Fruit fly (Drosophila melanogaster) whole organism, embryonic: ENCODE measurements around the gene CG9498.
A peak's percentile ranks its signal among the peaks of the same experiment; 100 is the strongest.

Experiments used
- BtbVII ChIP-seq: fragments of 200-800 bp; sonication (Bioruptor generic); optimal IDR thresholded peaks from 3 replicates; lab custom pipeline; 2017; ENCODE audit warnings: missing biosample characterization, mild to moderate bottlenecking, missing genetic modification characterization
- CG10431 ChIP-seq: fragments of 200-800 bp; sonication (Bioruptor generic); optimal IDR thresholded peaks from 3 replicates; lab custom pipeline; 2018; ENCODE audit warnings: missing biosample characterization, mild to moderate bottlenecking, missing genetic modification characterization
- CG10654 ChIP-seq: fragments of 200-800 bp; sonication (Bioruptor generic); optimal IDR thresholded peaks from 2 replicates; lab custom pipeline; 2016; ENCODE audit warnings: missing biosample characterization, missing genetic modification characterization
- CG1233 ChIP-seq: fragments of 200-800 bp; sonication (Bioruptor generic); optimal IDR thresholded peaks from 4 replicates; lab custom pipeline; 2018; ENCODE audit warnings: missing biosample characterization, mild to moderate bottlenecking, missing genetic modification characterization
- CG14050 ChIP-seq: fragments of 200-800 bp; sonication (Bioruptor generic); IDR thresholded peaks from 3 replicates; pipeline ENCODE4 v1.3.6; 2022; ENCODE audit warnings: missing biosample characterization, missing genetic modification characterization
- CG14667 ChIP-seq: fragments of 200-800 bp; sonication (Bioruptor generic); IDR thresholded peaks from 2 replicates; pipeline ENCODE4 v1.3.6; 2022; ENCODE audit warnings: missing biosample characterization, missing genetic modification characterization
- CG14965 ChIP-seq: fragments of 200-800 bp; sonication (Bioruptor generic); optimal IDR thresholded peaks from 2 replicates; lab custom pipeline; 2016; ENCODE audit warnings: missing biosample characterization, missing genetic modification characterization, borderline replicate concordance
- CG15514 ChIP-seq: fragments of 200-800 bp; sonication (Bioruptor generic); optimal IDR thresholded peaks from 3 replicates; lab custom pipeline; 2017; ENCODE audit warnings: missing biosample characterization, missing genetic modification characterization, mild to moderate bottlenecking, moderate library complexity, missing genetic modification reagents
- CG17829 ChIP-seq: fragments of 200-800 bp; optimal IDR thresholded peaks from 2 replicates; lab custom pipeline; 2019; ENCODE audit warnings: missing biosample characterization, mild to moderate bottlenecking, missing genetic modification characterization, moderate library complexity
- CG30020 ChIP-seq: fragments of 200-800 bp; optimal IDR thresholded peaks from 2 replicates; lab custom pipeline; 2019; ENCODE audit warnings: missing biosample characterization, mild to moderate bottlenecking, missing genetic modification characterization, moderate library complexity
- CG3281 ChIP-seq: fragments of 200-800 bp; sonication (Bioruptor generic); optimal IDR thresholded peaks from 3 replicates; lab custom pipeline; 2017; ENCODE audit warnings: missing biosample characterization, mild to moderate bottlenecking, missing genetic modification characterization
- CG33557 ChIP-seq: fragments of 200-800 bp; sonication (Bioruptor generic); optimal IDR thresholded peaks from 2 replicates; lab custom pipeline; 2019; ENCODE audit warnings: missing biosample characterization, mild to moderate bottlenecking, missing genetic modification characterization, moderate library complexity
- CG4360 ChIP-seq: fragments of 200-800 bp; sonication (Bioruptor generic); IDR thresholded peaks from 2 replicates; pipeline ENCODE4 v1.3.6; 2022; ENCODE audit warnings: missing biosample characterization, missing genetic modification characterization
- CG6254 ChIP-seq: fragments of 200-800 bp; sonication (Bioruptor generic); optimal IDR thresholded peaks from 3 replicates; lab custom pipeline; 2017; ENCODE audit warnings: mild to moderate bottlenecking, missing biosample characterization, missing genetic modification reagents, missing genetic modification characterization
- CG6654 ChIP-seq: fragments of 200-800 bp; sonication (Bioruptor generic); optimal IDR thresholded peaks from 2 replicates; lab custom pipeline; 2017; ENCODE audit warnings: missing biosample characterization, mild to moderate bottlenecking, missing genetic modification characterization
- CG7745 ChIP-seq: fragments of 200-800 bp; sonication (Bioruptor generic); optimal IDR thresholded peaks from 2 replicates; lab custom pipeline; 2018; ENCODE audit warnings: missing biosample characterization, mild to moderate bottlenecking, missing genetic modification characterization, moderate library complexity
- CG8281 ChIP-seq: fragments of 200-800 bp; sonication (Bioruptor generic); optimal IDR thresholded peaks from 2 replicates; lab custom pipeline; 2018; ENCODE audit warnings: missing biosample characterization, mild to moderate bottlenecking, missing genetic modification characterization, moderate library complexity
- Deaf1 ChIP-seq: fragments of 200-800 bp; optimal IDR thresholded peaks from 3 replicates; lab custom pipeline; 2019; ENCODE audit warnings: missing biosample characterization, mild to moderate bottlenecking, missing genetic modification characterization, moderate library complexity
- Dref ChIP-seq: fragments of 200-800 bp; sonication (Bioruptor generic); IDR thresholded peaks from 2 replicates; pipeline ENCODE4 v1.3.6; 2022; ENCODE audit warnings: missing biosample characterization, missing genetic modification characterization
- ERR ChIP-seq: fragments of 200-800 bp; sonication (Bioruptor generic); optimal IDR thresholded peaks from 2 replicates; lab custom pipeline; 2016; ENCODE audit warnings: missing biosample characterization, missing genetic modification characterization
- HLH4C ChIP-seq: fragments of 200-800 bp; sonication (Bioruptor generic); IDR thresholded peaks from 3 replicates; pipeline ENCODE4 v1.3.6; 2022; ENCODE audit warnings: missing biosample characterization, missing genetic modification characterization; ENCODE audit not compliant: partially characterized antibody
- MBD-R2 ChIP-seq: fragments of 200-800 bp; sonication (Bioruptor generic); IDR thresholded peaks from 2 replicates; pipeline ENCODE4 v1.3.6; 2022; ENCODE audit warnings: missing biosample characterization, missing genetic modification characterization
- Oli ChIP-seq: fragments of 200-800 bp; sonication (Bioruptor generic); optimal IDR thresholded peaks from 2 replicates; lab custom pipeline; 2018; ENCODE audit warnings: missing biosample characterization, mild to moderate bottlenecking, missing genetic modification characterization, moderate library complexity
- Six4 ChIP-seq: fragments of 200-800 bp; sonication (Bioruptor generic); optimal IDR thresholded peaks from 2 replicates; lab custom pipeline; 2016; ENCODE audit warnings: missing biosample characterization, missing genetic modification characterization
- Ssrp ChIP-seq: fragments of 200-800 bp; sonication (Bioruptor generic); optimal IDR thresholded peaks from 2 replicates; lab custom pipeline; 2018; ENCODE audit warnings: missing biosample characterization, mild to moderate bottlenecking, missing genetic modification characterization, moderate library complexity
- Taf1 ChIP-seq: fragments of 200-800 bp; sonication (Bioruptor generic); IDR thresholded peaks from 2 replicates; pipeline ENCODE4 v1.3.6; 2022; ENCODE audit warnings: missing biosample characterization, missing genetic modification characterization
- Tbp ChIP-seq: fragments of >200 bp; optimal IDR thresholded peaks from 2 replicates; lab custom pipeline; 2018; ENCODE audit warnings: missing biosample characterization, missing genetic modification characterization
- Usf ChIP-seq: fragments of 200-800 bp; sonication (Bioruptor generic); optimal IDR thresholded peaks from 2 replicates; lab custom pipeline; 2017; ENCODE audit warnings: missing genotype, missing biosample characterization, missing genetic modification characterization
- bcd ChIP-seq: fragments of 200-800 bp; sonication (Bioruptor generic); optimal IDR thresholded peaks from 2 replicates; lab custom pipeline; 2017; ENCODE audit warnings: missing biosample characterization, mild to moderate bottlenecking, missing genetic modification characterization
- bowl ChIP-seq: fragments of 200-800 bp; sonication (Bioruptor generic); IDR thresholded peaks from 2 replicates; pipeline ENCODE4 v1.3.6; 2022; ENCODE audit warnings: missing biosample characterization, missing genetic modification characterization
- btn ChIP-seq: fragments of 200-800 bp; sonication (Bioruptor generic); optimal IDR thresholded peaks from 2 replicates; lab custom pipeline; 2016; ENCODE audit warnings: missing biosample characterization, missing genetic modification characterization
- emc ChIP-seq: fragments of 200-800 bp; sonication (Bioruptor generic); optimal IDR thresholded peaks from 2 replicates; lab custom pipeline; 2016; ENCODE audit warnings: missing biosample characterization, missing genetic modification characterization
- en ChIP-seq: fragments of 200-800 bp; sonication (Bioruptor generic); optimal IDR thresholded peaks from 2 replicates; lab custom pipeline; 2016; ENCODE audit warnings: missing biosample characterization, missing genetic modification characterization
- gfzf ChIP-seq: fragments of 200-800 bp; sonication (Bioruptor generic); optimal IDR thresholded peaks from 2 replicates; lab custom pipeline; 2016; ENCODE audit warnings: missing biosample characterization, mild to moderate bottlenecking, missing genetic modification characterization, moderate library complexity
- hbn ChIP-seq: fragments of 200-800 bp; sonication (Bioruptor generic); IDR thresholded peaks from 2 replicates; pipeline ENCODE4 v1.3.6; 2022; ENCODE audit warnings: missing biosample characterization, missing genetic modification characterization; ENCODE audit not compliant: partially characterized antibody
- ind ChIP-seq: fragments of 200-800 bp; sonication (Bioruptor generic); optimal IDR thresholded peaks from 3 replicates; lab custom pipeline; 2016; ENCODE audit warnings: missing biosample characterization, missing genetic modification characterization
- kay ChIP-seq: fragments of 200-800 bp; sonication (Bioruptor generic); optimal IDR thresholded peaks from 2 replicates; lab custom pipeline; 2016; ENCODE audit warnings: missing biosample characterization, missing genetic modification characterization
- mirr ChIP-seq: fragments of 200-800 bp; sonication (Bioruptor generic); optimal IDR thresholded peaks from 3 replicates; lab custom pipeline; 2018; ENCODE audit warnings: missing biosample characterization, mild to moderate bottlenecking, missing genetic modification characterization
- mld ChIP-seq: fragments of 200-800 bp; sonication (Bioruptor generic); IDR thresholded peaks from 3 replicates; pipeline ENCODE4 v1.3.6; 2022; ENCODE audit warnings: missing biosample characterization, missing genetic modification characterization; ENCODE audit not compliant: partially characterized antibody
- oc ChIP-seq: fragments of 200-800 bp; sonication (Bioruptor generic); optimal IDR thresholded peaks from 2 replicates; lab custom pipeline; 2018; ENCODE audit warnings: missing biosample characterization, mild to moderate bottlenecking, missing genetic modification characterization, moderate library complexity
- p53 ChIP-seq: fragments of 200-800 bp; sonication (Bioruptor generic); optimal IDR thresholded peaks from 2 replicates; lab custom pipeline; 2016; ENCODE audit warnings: missing biosample characterization, missing genetic modification characterization
- sd ChIP-seq: fragments of 200-800 bp; sonication (Bioruptor generic); optimal IDR thresholded peaks from 3 replicates; lab custom pipeline; 2018; ENCODE audit warnings: missing biosample characterization, mild to moderate bottlenecking, missing genetic modification characterization, moderate library complexity
- trem ChIP-seq: fragments of 200-800 bp; optimal IDR thresholded peaks from 3 replicates; lab custom pipeline; 2019; ENCODE audit warnings: missing biosample characterization, mild to moderate bottlenecking, missing genetic modification characterization, moderate library complexity

CG9498 gene

dm6 chr2L:6350984-6351808 is at the start of gene CG9498 (continued):
- no peak for TF ChIP-seq CG33557 (GFP tag; lab: Kevin White, UChicago)
- no peak for TF ChIP-seq Tbp (GFP tag; lab: Kevin White, UChicago)
- peak; percentile 23 for TF ChIP-seq CG30020
- TF ChIP-seq MBD-R2 (GFP tag; lab: Robert Waterston, UW) = peak; percentile 14; the same call in 1 of the 2 replicates
- peak; percentile 75 for TF ChIP-seq ind (GFP tag; lab: Kevin White, UChicago)
- TF ChIP-seq mld = no peak
- peak; percentile 47 for TF ChIP-seq Ssrp (tag; lab: Kevin White, UChicago)
- TF ChIP-seq CG10654 (GFP tag; lab: Kevin White, UChicago) = peak; percentile 48
- no peak for TF ChIP-seq kay
- peak; percentile 96 for TF ChIP-seq CG3281 (GFP tag; lab: Kevin White, UChicago)
- TF ChIP-seq ERR = no peak
- TF ChIP-seq gfzf (GFP tag; lab: Kevin White, UChicago) = no peak
- peak; percentile 24 for TF ChIP-seq oc (tag; lab: Kevin White, UChicago)
- TF ChIP-seq CG15514 = peak; percentile 75
- no peak for TF ChIP-seq CG7745 (tag; lab: Kevin White, UChicago)
- TF ChIP-seq CG4360 (GFP tag; lab: Robert Waterston, UW) = no peak
- TF ChIP-seq en = no peak
- TF ChIP-seq Six4 = peak; percentile 48
- TF ChIP-seq HLH4C (GFP tag; lab: Robert Waterston, UW) = no peak
- TF ChIP-seq Oli (tag; lab: Kevin White, UChicago) = peak; percentile 79
- TF ChIP-seq CG6254 (GFP tag; lab: Kevin White, UChicago) = peak; percentile 23
- peak; percentile 56 for TF ChIP-seq Deaf1 (tag; lab: Kevin White, UChicago)
- TF ChIP-seq CG1233 (GFP tag; lab: Kevin White, UChicago) = peak; percentile 57
- TF ChIP-seq CG6654 (GFP tag; lab: Kevin White, UChicago) = peak; percentile 58
- TF ChIP-seq bowl = peak; percentile 47; the same call in 1 of the 2 replicates
- TF ChIP-seq CG17829 (tag; lab: Kevin White, UChicago) = peak; percentile 82
- TF ChIP-seq CG8281 (tag; lab: Kevin White, UChicago) = peak; percentile 57
- TF ChIP-seq Dref (GFP tag; lab: Robert Waterston, UW) = no peak
- TF ChIP-seq Usf (GFP tag; lab: Kevin White, UChicago) = peak; percentile 58
- peak; percentile 73 for TF ChIP-seq bcd (GFP tag; lab: Kevin White, UChicago)
- peak; percentile 61; the same call in 2 of the 3 replicates for TF ChIP-seq CG14050 (GFP tag; lab: Robert Waterston, UW)
- TF ChIP-seq emc (GFP tag; lab: Kevin White, UChicago) = no peak
- no peak for TF ChIP-seq p53 (GFP tag; lab: Kevin White, UChicago)
- peak; percentile 40 for TF ChIP-seq trem (tag; lab: Kevin White, UChicago)
- TF ChIP-seq hbn (GFP tag; lab: Robert Waterston, UW) = no peak
- peak; percentile 67 for TF ChIP-seq CG14667 (GFP tag; lab: Robert Waterston, UW)
- peak; percentile 92 for TF ChIP-seq BtbVII (GFP tag; lab: Kevin White, UChicago)
- TF ChIP-seq mirr (GFP tag; lab: Kevin White, UChicago) = peak; percentile 81
- TF ChIP-seq CG14965 = no peak
- TF ChIP-seq sd (tag; lab: Kevin White, UChicago) = peak; percentile 35
- peak; percentile 95 for TF ChIP-seq Taf1 (GFP tag; lab: Robert Waterston, UW)
- no peak for TF ChIP-seq CG10431
- TF ChIP-seq btn (GFP tag; lab: Kevin White, UChicago) = no peak
- TF ChIP-seq, all 482 proteins: peak for 268
